Fruit fly (Drosophila melanogaster) whole organism, adult: ENCODE results near the gene CG6168.

Experiments used
- CG1620 ChIP-seq: fragments of 200-800 bp; sonication (Bioruptor generic); optimal IDR thresholded peaks from 2 replicates; lab custom pipeline; 2016; ENCODE audit warnings: missing biosample characterization, missing genetic modification characterization
- CG33017 ChIP-seq: fragments of 200-800 bp; sonication (Bioruptor generic); optimal IDR thresholded peaks from 2 replicates; lab custom pipeline; 2018; ENCODE audit warnings: missing biosample characterization, mild to moderate bottlenecking, missing genetic modification characterization, moderate library complexity
- CG5204 ChIP-seq: fragments of 200-800 bp; sonication (Bioruptor generic); optimal IDR thresholded peaks from 2 replicates; lab custom pipeline; 2016; ENCODE audit warnings: missing biosample characterization, missing genetic modification characterization
- CG7045 ChIP-seq: fragments of 200-800 bp; sonication (Bioruptor generic); optimal IDR thresholded peaks from 2 replicates; lab custom pipeline; 2017; ENCODE audit warnings: missing biosample characterization, mild to moderate bottlenecking, missing genetic modification characterization
- CG7101 ChIP-seq: fragments of 200-800 bp; sonication (Bioruptor generic); optimal IDR thresholded peaks from 2 replicates; lab custom pipeline; 2018; ENCODE audit warnings: missing biosample characterization, mild to moderate bottlenecking, missing genetic modification characterization, moderate library complexity
- Mnt ChIP-seq: fragments of 200-800 bp; sonication (Bioruptor generic); optimal IDR thresholded peaks from 2 replicates; lab custom pipeline; 2016; ENCODE audit warnings: missing biosample characterization, mild to moderate bottlenecking, missing genetic modification characterization
- cnc ChIP-seq, 2 experiments: fragments of >200 bp; optimal IDR thresholded peaks; 2 replicates each; lab custom pipeline; 2017
- kay ChIP-seq: fragments of 200-800 bp; sonication (Bioruptor generic); peaks from one replicate; lab custom pipeline; 2016; ENCODE audit warnings: missing biosample characterization, missing genetic modification characterization, borderline replicate concordance
- ovo ChIP-seq: fragments of 200-800 bp; sonication (Bioruptor generic); optimal IDR thresholded peaks from 2 replicates; lab custom pipeline; 2016; ENCODE audit warnings: missing biosample characterization, missing genetic modification characterization
- toe ChIP-seq: fragments of 200-800 bp; sonication (Bioruptor generic); optimal IDR thresholded peaks from 2 replicates; lab custom pipeline; 2016; ENCODE audit warnings: missing biosample characterization, missing genetic modification characterization

DNA sequence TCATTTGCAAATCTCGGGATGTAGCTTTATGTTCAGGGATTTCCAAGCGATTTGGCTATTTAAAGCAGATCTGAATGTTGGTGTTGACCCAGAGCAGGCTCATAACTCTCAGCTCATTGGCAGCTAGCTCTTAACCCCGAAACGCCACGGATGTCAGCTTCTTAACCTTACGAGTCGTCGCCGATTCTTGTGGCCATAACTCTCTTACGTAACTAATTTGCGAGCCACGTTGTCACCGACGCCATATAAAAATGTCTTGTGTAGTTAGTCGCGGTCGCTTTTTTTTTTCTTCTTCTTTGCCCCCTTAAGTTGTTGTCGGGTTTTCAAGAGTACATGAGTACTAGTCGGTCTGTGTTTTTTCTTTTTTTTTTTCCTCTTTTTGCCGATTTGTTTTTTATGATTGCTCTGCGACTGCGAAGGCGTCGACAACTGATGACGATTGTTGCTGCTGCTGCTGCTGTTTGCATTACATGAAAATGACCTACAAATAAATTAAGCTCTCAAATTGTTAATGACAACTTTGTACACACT lies 47.3 kb downstream of the CG6168 start:
- no peak for TF ChIP-seq CG33017 (tag; lab: Kevin White, UChicago)
- no peak for TF ChIP-seq kay (GFP tag; lab: Kevin White, UChicago)
- TF ChIP-seq CG7101 (tag; lab: Kevin White, UChicago), result no peak
- no peak for TF ChIP-seq CG1620 (GFP tag; lab: Kevin White, UChicago)
- TF ChIP-seq ovo, result no peak
- no peak for TF ChIP-seq CG7045
- no peak for TF ChIP-seq CG5204 (GFP tag; lab: Kevin White, UChicago)
- no peak for TF ChIP-seq toe (GFP tag; lab: Kevin White, UChicago)
- TF ChIP-seq Mnt (GFP tag; lab: Kevin White, UChicago), result no peak
- TF ChIP-seq cnc (optimal IDR thresholded peaks at IDR 0.05; lab: Kevin White, UChicago), result no peak
